Worm (Caenorhabditis elegans) whole organism, young adult: ENCODE measurements around the gene swsn-6.

Source experiments
- F52B5.7 ChIP-seq: sonication (generic microtip); optimal IDR thresholded peaks from 2 replicates; lab custom pipeline; 2016; ENCODE audit warnings: mild to moderate bottlenecking, missing genetic modification characterization, missing compliant biosample characterization
- ZK185.1 ChIP-seq: sonication (generic microtip); optimal IDR thresholded peaks from 2 replicates; lab custom pipeline; 2016; ENCODE audit warnings: mild to moderate bottlenecking, missing genetic modification characterization, missing compliant biosample characterization; ENCODE audit not compliant: poor library complexity, severe bottlenecking
- cebp-1 ChIP-seq, 2 experiments: fragments of 200-800 bp in 1 of 2; sonication (Bioruptor generic) in 1 of 2; sonication (generic microtip) in 1 of 2; IDR thresholded peaks in 1 of 2; optimal IDR thresholded peaks in 1 of 2; 2 replicates each; pipeline versions ENCODE4 v1.3.6 to Lab custom; 2017 to 2022; ENCODE audit warnings: missing compliant biosample characterization in 2 of 2, missing genetic modification characterization in 2 of 2, mild to moderate bottlenecking in 1 of 2, missing genetic modification reagents in 1 of 2, moderate library complexity in 1 of 2
- hsf-1 ChIP-seq: fragments of 200-800 bp; sonication (Bioruptor generic); IDR thresholded peaks from 2 replicates; pipeline ENCODE4 v1.3.6; 2022; ENCODE audit warnings: missing genetic modification reagents, missing genetic modification characterization, missing compliant biosample characterization
- nhr-120 ChIP-seq: fragments of 200-800 bp; sonication (Bioruptor generic); IDR thresholded peaks from 2 replicates; pipeline ENCODE4 v1.3.6; 2022; ENCODE audit warnings: missing genetic modification characterization, missing compliant biosample characterization
- nhr-80 ChIP-seq: sonication (generic microtip); optimal IDR thresholded peaks from 2 replicates; lab custom pipeline; 2016; ENCODE audit warnings: missing genetic modification characterization, missing compliant biosample characterization
- snpc-4 ChIP-seq, 5 experiments: fragments of 150-350 bp in 1 of 5; sonication (generic microtip) in 4 of 5; optimal IDR thresholded peaks; 2 replicates each; lab custom pipeline; 2014 to 2018; ENCODE audit warnings: missing genetic modification characterization in 5 of 5, missing biosample characterization in 3 of 5, antibody characterized with exemption in 2 of 5, mild to moderate bottlenecking in 2 of 5, missing compliant biosample characterization in 2 of 5, missing genotype in 2 of 5, moderate library complexity in 2 of 5, missing genetic modification reagents in 1 of 5

DNA sequence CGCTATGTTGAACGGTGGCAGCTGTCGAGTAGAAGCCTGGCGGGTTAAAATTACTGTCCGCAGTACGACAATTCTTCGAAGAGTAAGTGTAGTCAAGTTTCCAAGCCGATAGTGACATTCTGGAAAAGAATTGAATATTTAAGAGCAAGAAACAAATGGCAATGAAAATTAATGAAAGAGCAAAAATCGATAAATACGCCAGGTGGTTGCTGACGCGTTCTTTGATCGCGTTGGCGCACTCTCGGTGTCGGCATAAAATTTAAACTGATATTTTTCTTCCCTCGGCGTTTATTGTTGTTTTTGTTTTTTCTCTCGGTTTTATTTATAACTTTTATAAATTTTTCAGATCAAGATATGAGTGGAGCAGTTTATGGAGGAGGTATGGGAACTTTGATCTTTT, at the start of gene swsn-6, which contains the start of gene perm-3:
- no peak for TF ChIP-seq F52B5.7 (tag; lab: Kevin White, UChicago)
- TF ChIP-seq hsf-1 = no peak
- TF ChIP-seq ZK185.1 (tag; lab: Kevin White, UChicago) = peak; percentile 44
- TF ChIP-seq nhr-120 (GFP tag; lab: Robert Waterston, UW) = no peak
- TF ChIP-seq snpc-4 (GFP tag; optimal IDR thresholded peaks at IDR 0.05; lab: Kevin White, UChicago) = peak; percentile 81
- TF ChIP-seq snpc-4 (tag; optimal IDR thresholded peaks at IDR 0.05; lab: Kevin White, UChicago) = peak; percentile 50 to 88 (median 77)
- TF ChIP-seq nhr-80 = peak; percentile 54
- no peak for TF ChIP-seq cebp-1 (GFP tag; IDR thresholded peaks at IDR 0.05; lab: Robert Waterston, UW)
- TF ChIP-seq cebp-1 (tag; optimal IDR thresholded peaks at IDR 0.05; lab: Kevin White, UChicago) = peak; percentile 65
